Worm (Caenorhabditis elegans): ENCODE results near the gene Y56A3A.16.

DNA sequence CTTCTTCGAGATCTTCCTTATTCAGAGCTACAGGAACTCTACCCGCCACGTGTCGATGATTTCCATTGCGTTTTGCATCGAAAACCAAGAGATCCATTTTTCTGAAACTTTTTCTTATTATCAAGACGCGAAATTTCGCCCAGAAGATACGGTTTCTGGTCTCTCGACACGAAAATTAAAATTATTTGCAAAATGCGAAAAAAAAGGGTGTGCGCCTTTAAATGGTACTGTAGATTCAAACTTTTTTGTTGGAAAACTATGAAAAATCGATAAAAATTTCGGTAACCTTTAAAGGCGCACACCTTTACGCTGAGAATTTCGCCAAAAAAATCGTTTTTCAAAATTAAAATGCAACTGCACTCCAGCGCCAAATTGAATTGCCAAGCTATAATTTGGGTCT is 16.0 kb downstream of the Y56A3A.16 start, which contains the start of gene tsen-2:
- TF ChIP-seq nhr-20 (tag; optimal IDR thresholded peaks at IDR 0.05) (no peak), ztf-4 (tag; optimal IDR thresholded peaks at IDR 0.05) (no peak), nhr-77 (tag; optimal IDR thresholded peaks at IDR 0.05) (no peak), egl-27 (tag; optimal IDR thresholded peaks at IDR 0.05) (no peak), unc-98 (GFP tag; IDR thresholded peaks at IDR 0.05) (no peak), hlh-17 (GFP tag; optimal IDR thresholded peaks at IDR 0.05; ENCODE audit: borderline replicate concordance) (no peak), mef-2 (tag; optimal IDR thresholded peaks at IDR 0.05) (no peak), skn-1 (tag; optimal IDR thresholded peaks at IDR 0.05) (no peak)

All from whole organism, L1 larva.